Fruit fly (Drosophila melanogaster) whole organism, embryonic: ENCODE measurements around the gene REG.
A peak's percentile ranks its signal among the peaks of the same experiment; 100 is the strongest.

ENCODE experiments used
- Awh ChIP-seq: fragments of 200-800 bp; sonication (Bioruptor generic); IDR thresholded peaks from 2 replicates; pipeline ENCODE4, ENCODE4 v1.3.6; 2022; ENCODE audit warnings: missing biosample characterization, missing genetic modification characterization
- BEAF-32 ChIP-seq: fragments of 200-800 bp; sonication (Bioruptor generic); optimal IDR thresholded peaks from 3 replicates; lab custom pipeline; 2017; ENCODE audit warnings: missing biosample characterization, missing genetic modification characterization, mild to moderate bottlenecking, moderate library complexity, missing genetic modification reagents
- Bgb ChIP-seq: fragments of 200-800 bp; sonication (Bioruptor generic); IDR thresholded peaks from 2 replicates; pipeline ENCODE4 v1.3.6; 2022; ENCODE audit warnings: missing biosample characterization, missing genetic modification characterization; ENCODE audit not compliant: partially characterized antibody
- Blimp-1 ChIP-seq: fragments of 200-800 bp; sonication (Bioruptor generic); optimal IDR thresholded peaks from 3 replicates; lab custom pipeline; 2018; ENCODE audit warnings: missing biosample characterization, missing genetic modification characterization, mild to moderate bottlenecking, moderate library complexity, missing genetic modification reagents
- CG11504 ChIP-seq: fragments of 200-800 bp; sonication (Bioruptor generic); optimal IDR thresholded peaks from 3 replicates; lab custom pipeline; 2019; ENCODE audit warnings: missing biosample characterization, mild to moderate bottlenecking, missing genetic modification characterization, moderate library complexity
- CG13287 ChIP-seq: fragments of 200-800 bp; sonication (Bioruptor generic); IDR thresholded peaks from 2 replicates; pipeline ENCODE4 v1.3.6; 2022; ENCODE audit warnings: missing biosample characterization, missing genetic modification characterization; ENCODE audit not compliant: partially characterized antibody
- CG14860 ChIP-seq: fragments of 200-800 bp; sonication (Bioruptor generic); IDR thresholded peaks from 3 replicates; pipeline ENCODE4 v1.3.6; 2022; ENCODE audit warnings: missing biosample characterization, missing genetic modification characterization; ENCODE audit not compliant: partially characterized antibody
- CG2116 ChIP-seq: fragments of 200-800 bp; sonication (Bioruptor generic); optimal IDR thresholded peaks from 3 replicates; lab custom pipeline; 2018; ENCODE audit warnings: missing biosample characterization, mild to moderate bottlenecking, missing genetic modification characterization
- CG30431 ChIP-seq: fragments of 200-800 bp; sonication (Bioruptor generic); optimal IDR thresholded peaks from 2 replicates; lab custom pipeline; 2017; ENCODE audit warnings: missing biosample characterization, missing genetic modification characterization
- CG31441 ChIP-seq: fragments of 200-800 bp; sonication (Bioruptor generic); IDR thresholded peaks from 2 replicates; pipeline ENCODE4 v1.3.6; 2022; ENCODE audit warnings: missing biosample characterization, missing genetic modification characterization
- CG34224 ChIP-seq: fragments of 200-800 bp; sonication (Bioruptor generic); IDR thresholded peaks from 3 replicates; pipeline ENCODE4 v1.3.6; 2022; ENCODE audit warnings: missing biosample characterization, missing genetic modification characterization; ENCODE audit not compliant: partially characterized antibody
- CG8359 ChIP-seq: fragments of 200-800 bp; sonication (Bioruptor generic); optimal IDR thresholded peaks from 2 replicates; lab custom pipeline; 2017; ENCODE audit warnings: missing biosample characterization, mild to moderate bottlenecking, missing genetic modification characterization, borderline replicate concordance
- CG8944 ChIP-seq: fragments of 200-800 bp; sonication (Bioruptor generic); optimal IDR thresholded peaks from 3 replicates; lab custom pipeline; 2016; ENCODE audit warnings: missing biosample characterization, missing genetic modification characterization
- CG9876 ChIP-seq: fragments of 200-800 bp; sonication (Bioruptor generic); optimal IDR thresholded peaks from 2 replicates; lab custom pipeline; 2016; ENCODE audit warnings: missing biosample characterization, missing genetic modification characterization
- Dll ChIP-seq: fragments of 200-800 bp; sonication (Bioruptor generic); IDR thresholded peaks from 4 replicates; pipeline ENCODE4 v1.3.6; 2022; ENCODE audit warnings: missing biosample characterization, missing genetic modification characterization; ENCODE audit not compliant: partially characterized antibody
- Dp ChIP-seq: fragments of 200-800 bp; sonication (Bioruptor generic); optimal IDR thresholded peaks from 2 replicates; lab custom pipeline; 2018; ENCODE audit warnings: missing biosample characterization, mild to moderate bottlenecking, missing genetic modification characterization, moderate library complexity
- Dref ChIP-seq: fragments of 200-800 bp; sonication (Bioruptor generic); IDR thresholded peaks from 2 replicates; pipeline ENCODE4 v1.3.6; 2022; ENCODE audit warnings: missing biosample characterization, missing genetic modification characterization
- E2f2 ChIP-seq: fragments of 200-800 bp; sonication (Bioruptor generic); IDR thresholded peaks from 2 replicates; pipeline ENCODE4 v1.3.6; 2022; ENCODE audit warnings: missing biosample characterization, missing genetic modification characterization
- Eip74EF ChIP-seq, 2 experiments: fragments of 200-800 bp in 1 of 2; fragments of >200 bp in 1 of 2; sonication (Bioruptor generic) in 1 of 2; optimal IDR thresholded peaks; 2 replicates each; lab custom pipeline; 2017 to 2019; ENCODE audit warnings: missing biosample characterization in 2 of 2, missing genetic modification characterization in 2 of 2, mild to moderate bottlenecking in 1 of 2, moderate library complexity in 1 of 2
- H15 ChIP-seq: fragments of 200-800 bp; sonication (Bioruptor generic); IDR thresholded peaks from 3 replicates; pipeline ENCODE4 v1.3.6; 2022; ENCODE audit warnings: missing biosample characterization, missing genetic modification characterization
- HLH4C ChIP-seq: fragments of 200-800 bp; sonication (Bioruptor generic); IDR thresholded peaks from 3 replicates; pipeline ENCODE4 v1.3.6; 2022; ENCODE audit warnings: missing biosample characterization, missing genetic modification characterization; ENCODE audit not compliant: partially characterized antibody
- MBD-R2 ChIP-seq: fragments of 200-800 bp; sonication (Bioruptor generic); IDR thresholded peaks from 2 replicates; pipeline ENCODE4 v1.3.6; 2022; ENCODE audit warnings: missing biosample characterization, missing genetic modification characterization
- MESR4 ChIP-seq: fragments of 200-800 bp; sonication (Bioruptor generic); optimal IDR thresholded peaks from 2 replicates; lab custom pipeline; 2018; ENCODE audit warnings: missing biosample characterization, mild to moderate bottlenecking, missing genetic modification characterization, moderate library complexity
- Med ChIP-seq: fragments of 200-800 bp; sonication (Bioruptor generic); peaks from one replicate; lab custom pipeline; 2016; ENCODE audit warnings: missing biosample characterization, missing genetic modification characterization, mild to moderate bottlenecking, inconsistent platforms, moderate library complexity
- Pdp1 ChIP-seq, 2 experiments: fragments of 200-800 bp; sonication (Bioruptor generic); optimal IDR thresholded peaks; 3 replicates each; lab custom pipeline; 2016; ENCODE audit warnings: missing biosample characterization in 2 of 2, missing genetic modification characterization in 2 of 2, mild to moderate bottlenecking in 1 of 2, moderate library complexity in 1 of 2
- Ptx1 ChIP-seq: fragments of 200-800 bp; sonication (Bioruptor generic); IDR thresholded peaks from 2 replicates; pipeline ENCODE4 v1.3.6; 2022; ENCODE audit warnings: missing biosample characterization, missing genetic modification characterization
- Scr ChIP-seq: fragments of 200-800 bp; sonication (Bioruptor generic); IDR thresholded peaks from 2 replicates; pipeline ENCODE4 v1.3.6; 2022; ENCODE audit warnings: missing biosample characterization, missing genetic modification characterization; ENCODE audit not compliant: partially characterized antibody
- Sry-δ ChIP-seq: fragments of 200-800 bp; sonication (Bioruptor generic); optimal IDR thresholded peaks from 2 replicates; lab custom pipeline; 2016; ENCODE audit warnings: missing biosample characterization, missing genetic modification characterization
- Vsx1 ChIP-seq: fragments of 200-800 bp; sonication (Bioruptor generic); optimal IDR thresholded peaks from 2 replicates; lab custom pipeline; 2017; ENCODE audit warnings: missing biosample characterization, mild to moderate bottlenecking, missing genetic modification characterization, missing genetic modification reagents
- amos ChIP-seq: fragments of 200-800 bp; sonication (Bioruptor generic); IDR thresholded peaks from 2 replicates; pipeline ENCODE4 v1.3.6; 2022; ENCODE audit warnings: missing biosample characterization, missing genetic modification characterization; ENCODE audit not compliant: partially characterized antibody
- bowl ChIP-seq: fragments of 200-800 bp; sonication (Bioruptor generic); IDR thresholded peaks from 2 replicates; pipeline ENCODE4 v1.3.6; 2022; ENCODE audit warnings: missing biosample characterization, missing genetic modification characterization
- crp ChIP-seq, 2 experiments: fragments of 200-800 bp; sonication (Bioruptor generic); optimal IDR thresholded peaks; 2 replicates in 1 of 2; 3 replicates in 1 of 2; lab custom pipeline; 2017; ENCODE audit warnings: missing biosample characterization in 2 of 2, missing genetic modification characterization in 2 of 2, mild to moderate bottlenecking in 1 of 2, moderate library complexity in 1 of 2
- hbn ChIP-seq: fragments of 200-800 bp; sonication (Bioruptor generic); IDR thresholded peaks from 2 replicates; pipeline ENCODE4 v1.3.6; 2022; ENCODE audit warnings: missing biosample characterization, missing genetic modification characterization; ENCODE audit not compliant: partially characterized antibody
- pzg ChIP-seq: fragments of 200-800 bp; sonication (Bioruptor generic); optimal IDR thresholded peaks from 3 replicates; lab custom pipeline; 2018; ENCODE audit warnings: missing biosample characterization, mild to moderate bottlenecking, missing genetic modification characterization, moderate library complexity
- sens ChIP-seq: fragments of 200-800 bp; sonication (Bioruptor generic); peaks from one replicate; lab custom pipeline; 2016; ENCODE audit warnings: missing biosample characterization, missing genetic modification characterization
- unc-4 ChIP-seq: fragments of 200-800 bp; sonication (Bioruptor generic); IDR thresholded peaks from 2 replicates; pipeline ENCODE4 v1.3.6; 2022; ENCODE audit warnings: missing biosample characterization, missing genetic modification characterization; ENCODE audit not compliant: partially characterized antibody
- zf30C ChIP-seq: fragments of 200-800 bp; sonication (Bioruptor generic); optimal IDR thresholded peaks from 3 replicates; lab custom pipeline; 2018; ENCODE audit warnings: missing biosample characterization, mild to moderate bottlenecking, missing genetic modification characterization
- zfh1 ChIP-seq: fragments of 200-800 bp; sonication (Bioruptor generic); IDR thresholded peaks from 3 replicates; pipeline ENCODE4 v1.3.6; 2022; ENCODE audit warnings: missing biosample characterization, missing genetic modification characterization

Gene REG

dm6 chrX:13191783-13192182 lies 20.3 kb upstream of the REG start, which contains the start of gene CG12723:
TSS of gene CG12723 (minus strand) at chrX:13191883.
- TF ChIP-seq Awh (GFP tag; lab: Robert Waterston, UW), result 0 out of 2 replicates have a peak, but pooled peaks have one; percentile 14
- TF ChIP-seq Ptx1, result 0 out of 2 replicates have a peak, but pooled peaks have one; percentile 5
- TF ChIP-seq Vsx1 (GFP tag; lab: Kevin White, UChicago), result no peak

- TF ChIP-seq sens (peak; percentile 42), Pdp1 (GFP tag; optimal IDR thresholded peaks at IDR 0.05; lab: Kevin White, UChicago) (peak in 1 of 2 experiments; percentile 17), zfh1 (GFP tag; lab: Robert Waterston, UW) (0 out of 3 replicates have a peak, but pooled peaks have one; percentile 30), Blimp-1 (GFP tag; lab: Kevin White, UChicago) (peak; percentile 92), Eip74EF (GFP tag; optimal IDR thresholded peaks at IDR 0.05; lab: Kevin White, UChicago) (no peak)
- TF ChIP-seq, all 482 proteins: peak for 4
These were observed 19.9 kb upstream of the REG start for dm6 chrX:13192239-13192638.

dm6 chrX:13194249-13194648 lies 17.9 kb upstream of the REG start, which contains the start of gene Coq5:
TSS of gene Coq5 (minus strand) at chrX:13194551.
- peak; percentile 71 for TF ChIP-seq CG13287 (GFP tag; lab: Robert Waterston, UW)
- TF ChIP-seq zf30C (GFP tag; lab: Kevin White, UChicago), result no peak
- no peak for TF ChIP-seq bowl (GFP tag; lab: Robert Waterston, UW)
- peak; percentile 76 for TF ChIP-seq Dp (GFP tag; lab: Kevin White, UChicago)
- peak; percentile 40 for TF ChIP-seq Bgb
- peak; percentile 54; the same call in 2 of the 3 replicates for TF ChIP-seq HLH4C
- TF ChIP-seq CG9876 (GFP tag; lab: Kevin White, UChicago), result no peak
- TF ChIP-seq MBD-R2 (GFP tag; lab: Robert Waterston, UW), result peak; percentile 49; the same call in 1 of the 2 replicates
- peak; percentile 73 for TF ChIP-seq Sry-δ (GFP tag; lab: Kevin White, UChicago)
- TF ChIP-seq amos, result peak; percentile 47; the same call in 1 of the 2 replicates
- TF ChIP-seq E2f2 (GFP tag; lab: Robert Waterston, UW), result peak; percentile 84
- TF ChIP-seq CG34224 (GFP tag; lab: Robert Waterston, UW), result peak; percentile 66
- TF ChIP-seq pzg (GFP tag; lab: Kevin White, UChicago), result peak; percentile 17
- peak; percentile 62 for TF ChIP-seq Dref (GFP tag; lab: Robert Waterston, UW)
- TF ChIP-seq Med, result peak; percentile 43
- TF ChIP-seq MESR4 (GFP tag; lab: Kevin White, UChicago), result peak; percentile 6
- no peak for TF ChIP-seq CG11504
- peak; percentile 59 for TF ChIP-seq unc-4
- no peak for TF ChIP-seq H15
- TF ChIP-seq CG31441 (GFP tag; lab: Robert Waterston, UW), result no peak
- peak; percentile 57 for TF ChIP-seq Scr
- peak; percentile 52 for TF ChIP-seq BEAF-32 (GFP tag; lab: Kevin White, UChicago)
- peak; percentile 43 for TF ChIP-seq CG2116 (GFP tag; lab: Kevin White, UChicago)
- TF ChIP-seq crp (GFP tag; optimal IDR thresholded peaks at IDR 0.05; lab: Kevin White, UChicago), result peak in 1 of 2 experiments; percentile 22
- TF ChIP-seq CG8359, result no peak
- TF ChIP-seq hbn, result 0 out of 2 replicates have a peak, but pooled peaks have one; percentile 36
- TF ChIP-seq Dll, result peak; percentile 66; the same call in 3 of the 4 replicates
- TF ChIP-seq CG14860 (GFP tag; lab: Robert Waterston, UW), result 0 out of 3 replicates have a peak, but pooled peaks have one; percentile 11
- no peak for TF ChIP-seq CG30431 (GFP tag; lab: Kevin White, UChicago)
- TF ChIP-seq CG8944 (GFP tag; lab: Kevin White, UChicago), result no peak
- peak in 1 of 2 experiments; percentile 61 for TF ChIP-seq Pdp1 (GFP tag; optimal IDR thresholded peaks at IDR 0.05; lab: Kevin White, UChicago)
